Worm (Caenorhabditis elegans): ENCODE measurements around the gene T16A1.10.

DNA sequence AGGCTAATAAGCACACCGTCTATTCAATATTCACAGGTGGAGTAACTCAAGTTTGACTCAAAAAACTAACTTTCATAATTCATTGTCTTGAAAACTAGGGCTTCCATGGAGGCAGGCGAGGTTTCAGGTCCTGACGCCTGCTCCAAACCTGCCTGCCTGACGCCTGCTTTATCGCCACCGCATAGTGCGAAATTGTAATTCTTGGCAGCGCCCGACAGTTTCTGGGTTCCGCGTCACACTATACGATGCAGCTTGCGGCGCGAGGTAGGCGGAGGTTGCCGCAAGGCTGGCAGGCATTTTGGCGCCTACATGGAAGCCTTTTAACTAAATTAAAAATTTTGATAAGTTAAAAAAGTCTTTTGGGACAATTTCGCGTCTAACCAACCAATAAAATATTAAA lies 4.7 kb downstream of the T16A1.10 start:
- TF ChIP-seq lin-13 (tag; optimal IDR thresholded peaks at IDR 0.05) (no peak), nhr-2 (tag; optimal IDR thresholded peaks at IDR 0.05) (no peak), hlh-1 (tag; optimal IDR thresholded peaks at IDR 0.05) (no peak), pha-4 (tag; optimal IDR thresholded peaks at IDR 0.05) (no peak)
